In the genomic region with DNA sequence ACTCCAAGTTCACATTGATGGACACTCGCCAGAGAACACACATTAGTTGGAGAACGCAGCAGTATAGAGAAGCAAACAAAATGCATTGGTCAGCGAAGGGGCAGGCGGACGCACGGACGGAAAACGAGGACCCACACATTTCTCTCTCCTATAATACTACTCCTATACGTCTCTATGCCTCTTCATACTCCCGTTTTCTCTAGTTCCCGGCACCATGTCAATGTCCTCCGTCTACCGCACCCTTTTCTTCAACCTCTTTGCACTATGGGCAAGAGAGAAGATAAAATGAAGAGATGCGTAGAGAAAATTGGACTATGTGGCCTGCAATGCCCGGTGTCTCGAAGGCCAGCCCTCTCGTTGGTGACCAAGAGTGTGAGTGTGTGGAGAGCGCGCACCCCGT, we compare ENCODE assay signal across 1 worm cellular context.
A peak's percentile ranks its signal among the peaks of the same experiment; 100 is the strongest.
TF ChIP-seq lines count a peak whose summit lies in the region.

A gene (minus strand): TSS at position 94 of the 400 bp plus-strand sequence.

TF ChIP-seq in whole organism, L4 larva, 104 proteins besides CTCF, POLR2A, EP300 and RAD21 (continued from another document):
- TF ChIP-seq zip-2 (tag; optimal IDR thresholded peaks at IDR 0.05; lab: Kevin White, UChicago): peak; percentile 0
- peak; percentile 67 for TF ChIP-seq mxl-3 (GFP tag; optimal IDR thresholded peaks at IDR 0.05; lab: Kevin White, UChicago)
- TF ChIP-seq Y105C5A.15 (GFP tag; IDR thresholded peaks at IDR 0.05; lab: Robert Waterston, UW): no peak
- no peak for TF ChIP-seq F26F4.8 (GFP tag; conservative IDR thresholded peaks at IDR 0.05; lab: Robert Waterston, UW)
- no peak for TF ChIP-seq mep-1 (tag; optimal IDR thresholded peaks at IDR 0.05; lab: Kevin White, UChicago)
- TF ChIP-seq nhr-102 (tag; optimal IDR thresholded peaks at IDR 0.05; lab: Kevin White, UChicago): no peak
- TF ChIP-seq unc-130 (GFP tag; optimal IDR thresholded peaks at IDR 0.05; lab: Kevin White, UChicago): no peak
- no peak for TF ChIP-seq lin-15B (tag; optimal IDR thresholded peaks at IDR 0.05; lab: Kevin White, UChicago)
- no peak for TF ChIP-seq ceh-82 (tag; optimal IDR thresholded peaks at IDR 0.05; lab: Kevin White, UChicago)
- no peak for TF ChIP-seq cey-2 (tag; optimal IDR thresholded peaks at IDR 0.05; lab: Kevin White, UChicago; ENCODE audit: borderline replicate concordance, insufficient read depth)
- TF ChIP-seq lin-39 (tag; optimal IDR thresholded peaks at IDR 0.05; lab: Kevin White, UChicago): no peak
- TF ChIP-seq unc-62 (GFP tag; optimal IDR thresholded peaks at IDR 0.05 in 1 of 2; lab: Kevin White, UChicago): peak in 1 of 2 experiments; percentile 99
- TF ChIP-seq unc-62 (tag; optimal IDR thresholded peaks at IDR 0.05; lab: Kevin White, UChicago): no peak
- no peak for TF ChIP-seq pha-4 (GFP tag; IDR thresholded peaks at IDR 0.05; lab: Robert Waterston, UW)
- TF ChIP-seq pha-4 (tag; optimal IDR thresholded peaks at IDR 0.05; lab: Kevin White, UChicago): peak; percentile 52
- TF ChIP-seq hlh-11 (tag; optimal IDR thresholded peaks at IDR 0.05; lab: Kevin White, UChicago): peak; percentile 76
- TF ChIP-seq nhr-237 (tag; optimal IDR thresholded peaks at IDR 0.05; lab: Kevin White, UChicago): no peak
- TF ChIP-seq ceh-28 (tag; optimal IDR thresholded peaks at IDR 0.05; lab: Kevin White, UChicago): no peak
- TF ChIP-seq ceh-20 (GFP tag; IDR thresholded peaks at IDR 0.05; lab: Robert Waterston, UW): no peak
- TF ChIP-seq saeg-2 (GFP tag; IDR thresholded peaks at IDR 0.05; lab: Robert Waterston, UW): no peak
- TF ChIP-seq daf-16 (GFP tag; optimal IDR thresholded peaks at IDR 0.05; lab: Kevin White, UChicago): no peak
- no peak for TF ChIP-seq daf-16 (tag; optimal IDR thresholded peaks at IDR 0.05; lab: Kevin White, UChicago)
- TF ChIP-seq lir-3 (tag; optimal IDR thresholded peaks at IDR 0.05; lab: Kevin White, UChicago): no peak
- TF ChIP-seq spr-1 (tag; optimal IDR thresholded peaks at IDR 0.05; lab: Kevin White, UChicago): no peak
- peak; percentile 27 for TF ChIP-seq attf-4 (tag; optimal IDR thresholded peaks at IDR 0.05; lab: Kevin White, UChicago)
- TF ChIP-seq mes-2 (tag; optimal IDR thresholded peaks at IDR 0.05; lab: Kevin White, UChicago; ENCODE audit: poor library complexity, severe bottlenecking): peak; percentile 67
- TF ChIP-seq F10B5.3 (tag; optimal IDR thresholded peaks at IDR 0.05; lab: Kevin White, UChicago): peak; percentile 64
- no peak for TF ChIP-seq php-3 (GFP tag; IDR thresholded peaks at IDR 0.05; lab: Robert Waterston, UW)
- TF ChIP-seq hmg-1.1 (GFP tag; IDR thresholded peaks at IDR 0.05; lab: Robert Waterston, UW): no peak; the same call in 1 of the 2 replicates
- TF ChIP-seq daf-8 (GFP tag; IDR thresholded peaks at IDR 0.05; lab: Robert Waterston, UW): no peak
- no peak for TF ChIP-seq Y5F2A.4 (GFP tag; optimal IDR thresholded peaks at IDR 0.05; lab: Kevin White, UChicago)
- TF ChIP-seq spr-3 (GFP tag; optimal IDR thresholded peaks at IDR 0.05; lab: Kevin White, UChicago): no peak
- no peak for TF ChIP-seq madf-5 (GFP tag; IDR thresholded peaks at IDR 0.05; lab: Robert Waterston, UW)
- peak; percentile 50 to 73 for TF ChIP-seq mdl-1 (tag; optimal IDR thresholded peaks at IDR 0.05; lab: Kevin White, UChicago)
- TF ChIP-seq nhr-111 (GFP tag; optimal IDR thresholded peaks at IDR 0.05; lab: Kevin White, UChicago): no peak
- TF ChIP-seq tag-97 (GFP tag; IDR thresholded peaks at IDR 0.05; lab: Robert Waterston, UW): no peak
- TF ChIP-seq egl-27 (tag; optimal IDR thresholded peaks at IDR 0.05; lab: Kevin White, UChicago): no peak
- TF ChIP-seq set-16 (GFP tag; IDR thresholded peaks at IDR 0.05; lab: Robert Waterston, UW): no peak
- TF ChIP-seq nhr-77 (tag; optimal IDR thresholded peaks at IDR 0.05; lab: Kevin White, UChicago): no peak
- TF ChIP-seq mxl-2 (GFP tag; conservative IDR thresholded peaks at IDR 0.05; lab: Robert Waterston, UW): no peak
- no peak for TF ChIP-seq nhr-76 (tag; optimal IDR thresholded peaks at IDR 0.05; lab: Kevin White, UChicago)
- no peak for TF ChIP-seq skn-1 (tag; optimal IDR thresholded peaks at IDR 0.05; lab: Kevin White, UChicago)
- TF ChIP-seq arid-1 (GFP tag; conservative IDR thresholded peaks at IDR 0.05; lab: Robert Waterston, UW): no peak
- TF ChIP-seq R02D3.7 (tag; optimal IDR thresholded peaks at IDR 0.05; lab: Kevin White, UChicago): no peak
